Worm (Caenorhabditis elegans) whole organism, early embryonic: ENCODE data around the gene frpr-7.

Experiments used
- aly-1 ChIP-seq: sonication (generic microtip); optimal IDR thresholded peaks from 2 replicates; lab custom pipeline; 2016; ENCODE audit warnings: missing genetic modification characterization, missing compliant biosample characterization
- ama-1 ChIP-seq: fragments of 150-350 bp; optimal IDR thresholded peaks from 2 replicates; lab custom pipeline; 2014
- hmbx-1 ChIP-seq: sonication (generic microtip); optimal IDR thresholded peaks from 2 replicates; lab custom pipeline; 2016; ENCODE audit warnings: mild to moderate bottlenecking, missing genetic modification characterization, missing compliant biosample characterization
- hmg-4 ChIP-seq: fragments of 200-800 bp; sonication (Bioruptor generic); optimal IDR thresholded peaks from 2 replicates; lab custom pipeline; 2018; ENCODE audit warnings: mild to moderate bottlenecking, missing genetic modification characterization, missing compliant biosample characterization
- sea-1 ChIP-seq: fragments of 200-800 bp; sonication (Bioruptor generic); conservative IDR thresholded peaks from 2 replicates; pipeline ENCODE4 v1.3.6; 2022; ENCODE audit warnings: missing genetic modification characterization, missing compliant biosample characterization
- tbx-11 ChIP-seq: fragments of 200-800 bp; sonication (Bioruptor generic); IDR thresholded peaks from 2 replicates; pipeline ENCODE4 v1.3.6; 2022; ENCODE audit warnings: missing genetic modification characterization, missing compliant biosample characterization

ce11 chrX:17544349-17544936 lies 35.2 kb downstream of the frpr-7 start:
- TF ChIP-seq ama-1 = no peak
- TF ChIP-seq tbx-11 (GFP tag; lab: Robert Waterston, UW) = peak; percentile 35; the same call in 1 of the 2 replicates
- TF ChIP-seq hmbx-1 = no peak
- TF ChIP-seq sea-1 (GFP tag; lab: Robert Waterston, UW) = no peak
- TF ChIP-seq aly-1 (tag; lab: Kevin White, UChicago) = no peak
- TF ChIP-seq hmg-4 (GFP tag; lab: Kevin White, UChicago) = peak; percentile 29
